Worm (Caenorhabditis elegans) whole organism, L3 larva: ENCODE data around the gene ran-1.

ENCODE experiments used
- R02D3.7 ChIP-seq: fragments of 150-350 bp; optimal IDR thresholded peaks from 2 replicates; lab custom pipeline; 2014; ENCODE audit warnings: missing biosample characterization, missing genetic modification characterization
- ZK546.5 ChIP-seq: sonication (generic microtip); optimal IDR thresholded peaks from 2 replicates; lab custom pipeline; 2017; ENCODE audit warnings: missing biosample characterization, missing genetic modification characterization
- aly-2 ChIP-seq: fragments of 150-350 bp; optimal IDR thresholded peaks from 2 replicates; lab custom pipeline; 2014; ENCODE audit warnings: missing biosample characterization, missing genetic modification characterization
- ama-1 ChIP-seq: fragments of 150-350 bp; optimal IDR thresholded peaks from 2 replicates; lab custom pipeline; 2018
- ceh-28 ChIP-seq: fragments of 150-350 bp; optimal IDR thresholded peaks from 2 replicates; lab custom pipeline; 2014; ENCODE audit warnings: missing biosample characterization, missing genetic modification reagents, missing genetic modification characterization
- ceh-82 ChIP-seq: fragments of 150-350 bp; optimal IDR thresholded peaks from 2 replicates; lab custom pipeline; 2014; ENCODE audit warnings: missing biosample characterization, missing genetic modification characterization
- ceh-9 ChIP-seq: sonication (generic microtip); optimal IDR thresholded peaks from 2 replicates; lab custom pipeline; 2018; ENCODE audit warnings: missing biosample characterization, missing genetic modification characterization
- daf-12 ChIP-seq: fragments of 150-350 bp; optimal IDR thresholded peaks from 2 replicates; lab custom pipeline; 2014; ENCODE audit warnings: missing biosample characterization, missing genetic modification reagents, missing genetic modification characterization
- egl-27 ChIP-seq: sonication (generic microtip); optimal IDR thresholded peaks from 4 replicates; lab custom pipeline; 2017; ENCODE audit warnings: missing biosample characterization, missing genetic modification reagents, missing genetic modification characterization
- egl-5 ChIP-seq: fragments of 150-350 bp; optimal IDR thresholded peaks from 2 replicates; lab custom pipeline; 2017; ENCODE audit warnings: missing biosample characterization, missing genetic modification reagents, missing genetic modification characterization, inconsistent platforms
- elt-2 ChIP-seq: sonication (generic microtip); optimal IDR thresholded peaks from 2 replicates; lab custom pipeline; 2016; ENCODE audit warnings: missing genetic modification reagents, mild to moderate bottlenecking, missing genetic modification characterization, missing compliant biosample characterization
- elt-3 ChIP-seq, 3 experiments: fragments of 150-350 bp in 1 of 3; sonication (generic microtip) in 2 of 3; optimal IDR thresholded peaks; 2 replicates in 2 of 3; 4 replicates in 1 of 3; lab custom pipeline; 2014 to 2017; ENCODE audit warnings: missing biosample characterization in 3 of 3, missing genetic modification characterization in 3 of 3
- eor-1 ChIP-seq, 2 experiments: fragments of 150-350 bp; optimal IDR thresholded peaks; 2 replicates each; lab custom pipeline; 2014 to 2018; ENCODE audit warnings: missing biosample characterization in 2 of 2, missing genetic modification characterization in 2 of 2
- fkh-10 ChIP-seq: sonication (generic microtip); optimal IDR thresholded peaks from 2 replicates; lab custom pipeline; 2017; ENCODE audit warnings: missing biosample characterization, missing genetic modification reagents, missing genetic modification characterization
- fkh-2 ChIP-seq: fragments of 150-350 bp; optimal IDR thresholded peaks from 2 replicates; lab custom pipeline; 2014; ENCODE audit warnings: missing biosample characterization, missing genetic modification reagents, missing genetic modification characterization
- fos-1 ChIP-seq: fragments of 150-350 bp; optimal IDR thresholded peaks from 2 replicates; lab custom pipeline; 2014; ENCODE audit warnings: missing biosample characterization, missing genetic modification characterization
- jun-1 ChIP-seq: fragments of 150-350 bp; optimal IDR thresholded peaks from 2 replicates; lab custom pipeline; 2014; ENCODE audit warnings: missing biosample characterization, missing genetic modification reagents, missing genetic modification characterization
- lin-15B ChIP-seq: fragments of 150-350 bp; optimal IDR thresholded peaks from 2 replicates; lab custom pipeline; 2014; ENCODE audit warnings: missing biosample characterization, missing genetic modification characterization
- lin-39 ChIP-seq: fragments of 150-350 bp; optimal IDR thresholded peaks from 2 replicates; lab custom pipeline; 2018; ENCODE audit warnings: missing biosample characterization, missing genetic modification reagents, missing genetic modification characterization
- lsy-12 ChIP-seq: sonication (generic microtip); optimal IDR thresholded peaks from 2 replicates; lab custom pipeline; 2016; ENCODE audit warnings: mild to moderate bottlenecking, missing genetic modification characterization, missing compliant biosample characterization
- mdl-1 ChIP-seq: fragments of 150-350 bp; optimal IDR thresholded peaks from 2 replicates; lab custom pipeline; 2014; ENCODE audit warnings: missing biosample characterization, missing genetic modification characterization
- mml-1 ChIP-seq: fragments of 150-350 bp; sonication (generic microtip); optimal IDR thresholded peaks from 3 replicates; lab custom pipeline; 2014; ENCODE audit warnings: missing biosample characterization, missing genetic modification characterization
- nfya-1 ChIP-seq: sonication (generic microtip); optimal IDR thresholded peaks from 2 replicates; lab custom pipeline; 2017; ENCODE audit warnings: missing genetic modification characterization, mild to moderate bottlenecking, missing compliant biosample characterization, antibody characterized with exemption, moderate library complexity; ENCODE audit not compliant: insufficient read depth
- nhr-11 ChIP-seq: fragments of 150-350 bp; optimal IDR thresholded peaks from 2 replicates; lab custom pipeline; 2014; ENCODE audit warnings: missing biosample characterization, missing genetic modification characterization
- nhr-12 ChIP-seq: fragments of 150-350 bp; optimal IDR thresholded peaks from 2 replicates; lab custom pipeline; 2014; ENCODE audit warnings: missing biosample characterization, missing genetic modification characterization
- nhr-23 ChIP-seq: fragments of 150-350 bp; optimal IDR thresholded peaks from 2 replicates; lab custom pipeline; 2014; ENCODE audit warnings: missing biosample characterization, missing genetic modification reagents, missing genetic modification characterization
- nhr-237 ChIP-seq: fragments of 150-350 bp; optimal IDR thresholded peaks from 2 replicates; lab custom pipeline; 2014; ENCODE audit warnings: missing biosample characterization, missing genetic modification characterization
- nhr-25 ChIP-seq: sonication (generic microtip); optimal IDR thresholded peaks from 2 replicates; lab custom pipeline; 2017; ENCODE audit warnings: missing biosample characterization, missing genetic modification characterization
- nhr-28 ChIP-seq: fragments of 150-350 bp; optimal IDR thresholded peaks from 2 replicates; lab custom pipeline; 2014; ENCODE audit warnings: missing biosample characterization, missing genetic modification characterization
- nhr-43 ChIP-seq: sonication (generic microtip); optimal IDR thresholded peaks from 2 replicates; lab custom pipeline; 2016; ENCODE audit warnings: mild to moderate bottlenecking, missing genetic modification characterization, missing compliant biosample characterization; ENCODE audit not compliant: poor library complexity, severe bottlenecking
- nhr-67 ChIP-seq: fragments of 150-350 bp; optimal IDR thresholded peaks from 2 replicates; lab custom pipeline; 2014; ENCODE audit warnings: missing biosample characterization, missing genetic modification characterization
- nhr-76 ChIP-seq: fragments of 150-350 bp; sonication (generic microtip); optimal IDR thresholded peaks from 5 replicates; lab custom pipeline; 2014; ENCODE audit warnings: missing biosample characterization, missing genetic modification characterization
- nhr-77 ChIP-seq: fragments of 150-350 bp; optimal IDR thresholded peaks from 2 replicates; lab custom pipeline; 2014; ENCODE audit warnings: missing biosample characterization, missing genetic modification characterization
- pha-4 ChIP-seq: fragments of 150-350 bp; optimal IDR thresholded peaks from 2 replicates; lab custom pipeline; 2014; ENCODE audit warnings: missing biosample characterization, missing genetic modification reagents, missing genetic modification characterization
- pqm-1 ChIP-seq: fragments of 150-350 bp; optimal IDR thresholded peaks from 2 replicates; lab custom pipeline; 2017; ENCODE audit warnings: missing biosample characterization, missing genetic modification characterization, inconsistent platforms
- sea-2 ChIP-seq: fragments of 150-350 bp; sonication (generic microtip); optimal IDR thresholded peaks from 4 replicates; lab custom pipeline; 2014; ENCODE audit warnings: missing biosample characterization, missing genetic modification reagents, missing genetic modification characterization
- skn-1 ChIP-seq: fragments of 150-350 bp; optimal IDR thresholded peaks from 2 replicates; lab custom pipeline; 2014; ENCODE audit warnings: missing biosample characterization, missing genetic modification characterization
- snpc-4 ChIP-seq: fragments of 150-350 bp; optimal IDR thresholded peaks from 2 replicates; lab custom pipeline; 2014; ENCODE audit warnings: missing biosample characterization, missing genetic modification characterization
- tbx-2 ChIP-seq: sonication (generic microtip); optimal IDR thresholded peaks from 2 replicates; lab custom pipeline; 2016; ENCODE audit warnings: mild to moderate bottlenecking, missing genetic modification characterization, missing compliant biosample characterization
- unc-39 ChIP-seq: sonication (generic microtip); optimal IDR thresholded peaks from 4 replicates; lab custom pipeline; 2017; ENCODE audit warnings: missing biosample characterization, missing genetic modification characterization
- unc-62 ChIP-seq: fragments of 150-350 bp; sonication (generic microtip); optimal IDR thresholded peaks from 4 replicates; lab custom pipeline; 2014; ENCODE audit warnings: missing biosample characterization, missing genetic modification reagents, missing genetic modification characterization
- zag-1 ChIP-seq: fragments of 150-350 bp; optimal IDR thresholded peaks from 2 replicates; lab custom pipeline; 2014; ENCODE audit warnings: missing biosample characterization, missing genetic modification characterization
- ztf-11 ChIP-seq: fragments of 150-350 bp; optimal IDR thresholded peaks from 2 replicates; lab custom pipeline; 2014; ENCODE audit warnings: missing biosample characterization, missing genetic modification characterization
- ztf-4 ChIP-seq: fragments of 150-350 bp; optimal IDR thresholded peaks from 2 replicates; lab custom pipeline; 2014; ENCODE audit warnings: missing biosample characterization, missing genetic modification characterization

Gene ran-1

DNA sequence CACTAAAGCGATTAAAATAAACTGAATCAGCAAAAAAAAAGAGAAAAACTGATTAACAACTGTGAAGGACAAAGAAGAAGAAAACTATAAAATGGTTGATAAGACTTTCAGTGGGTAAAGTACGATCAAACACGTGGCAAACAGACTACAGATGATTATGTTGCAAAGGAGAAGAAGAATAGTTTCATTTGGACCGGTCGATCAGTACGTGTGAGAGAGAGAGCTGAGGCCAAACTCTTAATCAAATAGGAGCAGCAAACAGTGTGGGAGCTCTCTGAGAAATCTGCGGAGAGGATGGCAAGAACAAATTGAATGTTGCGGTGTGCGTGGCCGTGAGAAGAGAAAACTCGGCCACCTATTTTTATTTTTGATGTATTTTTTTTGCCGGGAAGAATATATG, 28.5 kb downstream of the ran-1 start:
- TF ChIP-seq jun-1 (tag; lab: Kevin White, UChicago), result peak; percentile 43
- no peak for TF ChIP-seq sea-2
- no peak for TF ChIP-seq daf-12 (tag; lab: Kevin White, UChicago)
- TF ChIP-seq ceh-28, result peak; percentile 3
- TF ChIP-seq pqm-1, result peak; percentile 93
- no peak for TF ChIP-seq nhr-12 (tag; lab: Kevin White, UChicago)
- peak; percentile 22 for TF ChIP-seq mdl-1 (tag; lab: Kevin White, UChicago)
- peak; percentile 2 for TF ChIP-seq nhr-25
- TF ChIP-seq ceh-9, result no peak
- TF ChIP-seq ama-1 (lab: Kevin White, UChicago), result peak; percentile 9
- TF ChIP-seq pha-4 (tag; lab: Kevin White, UChicago), result peak; percentile 61
- no peak for TF ChIP-seq nhr-28 (tag; lab: Kevin White, UChicago)
- TF ChIP-seq elt-2, result peak; percentile 81

ce11 chrIII:10718078-10718477, 29.4 kb downstream of the ran-1 start:
- no peak for TF ChIP-seq ZK546.5
- no peak for TF ChIP-seq lin-39
- no peak for TF ChIP-seq nhr-76 (tag; lab: Kevin White, UChicago)
- no peak for TF ChIP-seq pha-4 (tag; lab: Kevin White, UChicago)
- TF ChIP-seq nhr-43 (tag; lab: Kevin White, UChicago), result peak; percentile 16
- TF ChIP-seq lsy-12, result peak; percentile 5
- no peak for TF ChIP-seq mml-1 (tag; lab: Kevin White, UChicago)
- peak; percentile 62 for TF ChIP-seq ama-1 (lab: Kevin White, UChicago)
- TF ChIP-seq eor-1 (tag; optimal IDR thresholded peaks at IDR 0.05; lab: Kevin White, UChicago), result no peak
- no peak for TF ChIP-seq zag-1 (tag; lab: Kevin White, UChicago)
- TF ChIP-seq nhr-23 (tag; lab: Kevin White, UChicago), result peak; percentile 12
- TF ChIP-seq nhr-67 (tag; lab: Kevin White, UChicago), result no peak
- no peak for TF ChIP-seq nhr-28 (tag; lab: Kevin White, UChicago)
- TF ChIP-seq pqm-1, result peak; percentile 38
- TF ChIP-seq egl-5, result no peak
- TF ChIP-seq R02D3.7, result no peak

DNA sequence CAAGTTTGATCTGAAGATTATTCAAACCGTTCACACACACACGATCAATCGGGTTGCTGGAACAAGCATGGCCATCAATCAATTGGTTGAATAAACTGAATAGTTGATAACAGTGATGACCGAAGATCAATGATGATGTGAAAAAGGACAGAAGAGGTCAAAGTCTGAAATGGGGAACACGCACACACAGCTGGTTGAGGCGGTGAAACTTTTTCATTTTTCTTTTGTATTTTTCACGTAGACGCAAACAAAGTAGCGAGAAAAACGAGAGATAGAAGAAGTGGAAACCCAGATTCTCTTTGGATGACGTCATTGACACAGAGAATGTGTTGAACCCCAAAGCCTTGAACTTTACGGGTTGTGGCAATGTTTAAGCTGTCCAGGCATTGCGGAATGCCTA, 30.0 kb downstream of the ran-1 start:
- TF ChIP-seq ztf-4 (tag; lab: Kevin White, UChicago), result peak; percentile 87
- no peak for TF ChIP-seq unc-62 (GFP tag; lab: Kevin White, UChicago)
- no peak for TF ChIP-seq fos-1
- TF ChIP-seq lin-15B, result no peak
- peak; percentile 31 for TF ChIP-seq unc-39 (tag; lab: Kevin White, UChicago)
- peak; percentile 96 for TF ChIP-seq ama-1 (lab: Kevin White, UChicago)
- peak; percentile 40 for TF ChIP-seq nhr-76 (tag; lab: Kevin White, UChicago)
- TF ChIP-seq elt-3 (tag; optimal IDR thresholded peaks at IDR 0.05; lab: Kevin White, UChicago), result peak; percentile 41 to 67 (median 55)
- TF ChIP-seq nfya-1 (tag; lab: Kevin White, UChicago), result peak; percentile 64
- peak; percentile 63 for TF ChIP-seq pqm-1
- peak; percentile 19 for TF ChIP-seq R02D3.7
- TF ChIP-seq ZK546.5, result no peak
- TF ChIP-seq nhr-23 (tag; lab: Kevin White, UChicago), result peak; percentile 87
- no peak for TF ChIP-seq nhr-237
- no peak for TF ChIP-seq snpc-4 (tag; lab: Kevin White, UChicago)
- peak; percentile 96 for TF ChIP-seq nhr-43 (tag; lab: Kevin White, UChicago)
- peak; percentile 42 for TF ChIP-seq jun-1 (tag; lab: Kevin White, UChicago)
- no peak for TF ChIP-seq nhr-67 (tag; lab: Kevin White, UChicago)
- TF ChIP-seq lsy-12, result peak; percentile 17
- TF ChIP-seq nhr-11, result no peak
- no peak for TF ChIP-seq skn-1 (tag; lab: Kevin White, UChicago)
- TF ChIP-seq mml-1 (tag; lab: Kevin White, UChicago), result no peak
- no peak for TF ChIP-seq fkh-10 (GFP tag; lab: Kevin White, UChicago)
- no peak for TF ChIP-seq nhr-77 (tag; lab: Kevin White, UChicago)
- TF ChIP-seq ceh-9, result no peak
- peak; percentile 63 for TF ChIP-seq elt-2
- peak; percentile 46 for TF ChIP-seq ceh-28
- TF ChIP-seq mdl-1 (tag; lab: Kevin White, UChicago), result peak; percentile 61
- TF ChIP-seq egl-27 (tag; lab: Kevin White, UChicago), result no peak
- TF ChIP-seq aly-2 (tag; lab: Kevin White, UChicago), result no peak
- TF ChIP-seq tbx-2 (tag; lab: Kevin White, UChicago), result peak; percentile 41
- no peak for TF ChIP-seq ceh-82 (tag; lab: Kevin White, UChicago)
- TF ChIP-seq sea-2, result no peak
- TF ChIP-seq fkh-2, result no peak
- TF ChIP-seq nhr-25, result peak; percentile 93
- TF ChIP-seq ztf-11 (tag; lab: Kevin White, UChicago), result no peak
